Fruit fly (Drosophila melanogaster): ENCODE results near the gene CG13282.

The CG13282 gene

DNA sequence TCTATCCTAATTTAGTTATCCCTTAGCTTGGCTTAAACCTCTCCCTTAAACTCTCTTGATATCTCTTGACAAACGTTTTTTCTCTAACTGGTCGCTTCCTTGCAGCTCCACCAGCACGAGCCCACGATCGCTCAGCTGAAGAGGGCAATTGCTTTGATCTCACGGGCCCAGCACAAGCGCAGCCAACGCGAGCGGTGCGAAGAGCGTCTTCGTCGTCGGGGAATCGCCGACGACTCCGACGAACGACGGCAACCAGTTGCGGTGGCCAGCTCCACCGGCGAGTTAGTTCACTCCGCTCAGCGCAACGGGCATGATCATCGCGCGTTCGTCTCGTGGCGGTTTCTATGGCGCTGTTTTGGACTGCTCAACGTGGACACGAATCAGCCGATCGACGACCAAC lies 46.6 kb upstream of the CG13282 start (continued):
- TF ChIP-seq pros (GFP tag; optimal IDR thresholded peaks at IDR 0.05) (no peak), cad (GFP tag; optimal IDR thresholded peaks at IDR 0.05) (no peak), phol (tag; optimal IDR thresholded peaks at IDR 0.05) (no peak), caup (GFP tag; optimal IDR thresholded peaks at IDR 0.05; ENCODE audit: severe bottlenecking) (peak; percentile 10), Dp (GFP tag; optimal IDR thresholded peaks at IDR 0.05) (no peak), pum (GFP tag; optimal IDR thresholded peaks at IDR 0.05) (no peak), Ada2b (GFP tag; IDR thresholded peaks at IDR 0.05) (no peak), nom (GFP tag; optimal IDR thresholded peaks at IDR 0.05) (no peak), HLH4C (GFP tag; IDR thresholded peaks at IDR 0.05; ENCODE audit: partially characterized antibody) (no peak), CG30020 (tag; optimal IDR thresholded peaks at IDR 0.05) (no peak), exex (tag; optimal IDR thresholded peaks at IDR 0.05) (peak; percentile 7), CkIIα-i1 (GFP tag; IDR thresholded peaks at IDR 0.05) (no peak), mld (GFP tag; IDR thresholded peaks at IDR 0.05; ENCODE audit: partially characterized antibody) (no peak), hbn (GFP tag; IDR thresholded peaks at IDR 0.05; ENCODE audit: partially characterized antibody) (peak; percentile 39; the same call in 1 of the 2 replicates), Oli (tag; optimal IDR thresholded peaks at IDR 0.05) (no peak), CG10431 (GFP tag; optimal IDR thresholded peaks at IDR 0.05) (no peak), bowl (GFP tag; IDR thresholded peaks at IDR 0.05) (no peak), pnt (GFP tag; optimal IDR thresholded peaks at IDR 0.05) (no peak), Ets65A (GFP tag) (peak; percentile 26)

dm6 chr2L:16879288-16879687 lies 45.0 kb upstream of the CG13282 start, which contains the start of the genes CG32832, CG31743 and CG34313:
Gene CG32832, minus strand, starts transcription at chr2L:16879290.
Gene CG31743, plus strand, starts transcription at chr2L:16879517.
Gene CG34313, plus strand, starts transcription at chr2L:16879517.
- TF ChIP-seq CG17829 (tag; optimal IDR thresholded peaks at IDR 0.05) (peak; percentile 24), CG9215 (GFP tag; IDR thresholded peaks at IDR 0.05) (no peak), her (GFP tag; optimal IDR thresholded peaks at IDR 0.05) (no peak), trem (tag; optimal IDR thresholded peaks at IDR 0.05) (peak; percentile 93), caup (GFP tag; optimal IDR thresholded peaks at IDR 0.05; ENCODE audit: severe bottlenecking) (no peak), Vsx1 (GFP tag; optimal IDR thresholded peaks at IDR 0.05) (no peak), MTF-1 (GFP tag; optimal IDR thresholded peaks at IDR 0.05; ENCODE audit: borderline replicate concordance) (no peak), CG15073 (GFP tag; optimal IDR thresholded peaks at IDR 0.05) (no peak), CG4617 (GFP tag; optimal IDR thresholded peaks at IDR 0.05; ENCODE audit: borderline replicate concordance) (peak; percentile 65), CG2202 (tag; optimal IDR thresholded peaks at IDR 0.05) (no peak), CG16813 (GFP tag; IDR thresholded peaks at IDR 0.05; ENCODE audit: partially characterized antibody) (peak; percentile 74), Dfd (GFP tag; optimal IDR thresholded peaks at IDR 0.05) (no peak), zen (tag; optimal IDR thresholded peaks at IDR 0.05) (peak; percentile 9), Mrtf (GFP tag; IDR thresholded peaks at IDR 0.05) (no peak), Ravus (GFP tag; IDR thresholded peaks at IDR 0.05) (no peak), CG1603 (tag; optimal IDR thresholded peaks at IDR 0.05) (peak; percentile 55), dan (GFP tag; IDR thresholded peaks at IDR 0.05) (no peak), Lim3 (GFP tag; IDR thresholded peaks at IDR 0.05) (no peak), Side (GFP tag; optimal IDR thresholded peaks at IDR 0.05) (no peak), Deaf1 (tag; optimal IDR thresholded peaks at IDR 0.05) (peak; percentile 43), CG9876 (GFP tag; optimal IDR thresholded peaks at IDR 0.05) (no peak), CG6791 (GFP tag; IDR thresholded peaks at IDR 0.05; ENCODE audit: partially characterized antibody) (peak; percentile 74), CG32772 (GFP tag; IDR thresholded peaks at IDR 0.05) (no peak), gfzf (GFP tag; optimal IDR thresholded peaks at IDR 0.05) (no peak), CG11723 (GFP tag; optimal IDR thresholded peaks at IDR 0.05) (no peak), CG17359 (tag; optimal IDR thresholded peaks at IDR 0.05) (no peak), az2 (GFP tag; optimal IDR thresholded peaks at IDR 0.05) (no peak), CG12659 (GFP tag; optimal IDR thresholded peaks at IDR 0.05) (peak; percentile 19), D (optimal IDR thresholded peaks at IDR 0.05) (no peak), D (GFP tag; optimal IDR thresholded peaks at IDR 0.05) (no peak), Elba2 (GFP tag; optimal IDR thresholded peaks at IDR 0.05) (no peak), CG8290 (GFP tag; optimal IDR thresholded peaks at IDR 0.05) (no peak), CG8290 (tag; optimal IDR thresholded peaks at IDR 0.05) (no peak)
